Worm (Caenorhabditis elegans): ENCODE results near the gene ugt-9.

ce11 chrV:4944219-4944618 lies 48.4 kb downstream of the ugt-9 start, which contains the start of gene str-211:
- TF ChIP-seq elt-1 (tag; optimal IDR thresholded peaks at IDR 0.05), result no peak
- no peak for TF ChIP-seq nhr-77 (tag; optimal IDR thresholded peaks at IDR 0.05)
- no peak for TF ChIP-seq tbx-2 (tag; optimal IDR thresholded peaks at IDR 0.05)
- no peak for TF ChIP-seq ceh-82 (tag; optimal IDR thresholded peaks at IDR 0.05)
- TF ChIP-seq pha-4 (tag; optimal IDR thresholded peaks at IDR 0.05), result no peak
- no peak for TF ChIP-seq nhr-237 (tag; optimal IDR thresholded peaks at IDR 0.05)
- TF ChIP-seq lin-39 (tag; optimal IDR thresholded peaks at IDR 0.05), result no peak
- no peak for TF ChIP-seq fkh-10 (GFP tag; optimal IDR thresholded peaks at IDR 0.05)
- TF ChIP-seq ztf-11 (tag; optimal IDR thresholded peaks at IDR 0.05), result no peak
- TF ChIP-seq unc-62 (GFP tag; optimal IDR thresholded peaks at IDR 0.05), result no peak
- TF ChIP-seq lsy-12 (tag; optimal IDR thresholded peaks at IDR 0.05), result no peak
- TF ChIP-seq snpc-4 (tag; optimal IDR thresholded peaks at IDR 0.05), result no peak
- no peak for TF ChIP-seq ama-1 (optimal IDR thresholded peaks at IDR 0.05)
